Worm (Caenorhabditis elegans): ENCODE measurements around the gene lin-32.

DNA sequence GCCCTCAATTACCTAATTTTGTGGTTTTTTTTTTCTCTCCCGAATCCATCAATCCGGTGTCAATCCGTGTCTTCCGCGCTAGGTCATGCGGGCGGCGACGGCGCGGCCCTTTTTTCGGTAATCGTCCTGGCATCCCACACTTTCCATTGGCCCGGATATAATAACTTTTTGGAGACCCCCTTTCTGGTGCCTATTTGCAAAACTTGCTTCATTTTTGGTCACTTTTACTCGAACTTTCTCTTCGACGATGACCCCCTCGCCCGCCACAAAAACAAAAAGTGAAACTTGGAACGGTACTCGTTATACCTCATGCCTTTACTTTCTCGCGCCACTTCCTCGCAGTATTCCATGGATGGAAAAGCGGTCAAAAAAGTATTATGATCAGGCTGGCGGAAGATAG is 15.5 kb downstream of the lin-32 start:
- TF ChIP-seq nhr-2 (tag; optimal IDR thresholded peaks at IDR 0.05) (no peak), blmp-1 (tag; optimal IDR thresholded peaks at IDR 0.05) (no peak), flh-1 (GFP tag; optimal IDR thresholded peaks at IDR 0.05) (no peak), M03D4.4 (tag; optimal IDR thresholded peaks at IDR 0.05) (no peak), elt-1 (tag; optimal IDR thresholded peaks at IDR 0.05; ENCODE audit: borderline replicate concordance, insufficient read depth) (no peak), pha-4 (tag; optimal IDR thresholded peaks at IDR 0.05) (no peak), cnd-1 (tag; optimal IDR thresholded peaks at IDR 0.05) (no peak), sptf-1 (tag; optimal IDR thresholded peaks at IDR 0.05) (no peak), lin-13 (tag; optimal IDR thresholded peaks at IDR 0.05) (no peak), nhr-28 (tag; optimal IDR thresholded peaks at IDR 0.05) (no peak), lsy-2 (tag; optimal IDR thresholded peaks at IDR 0.05) (no peak)
